Fruit fly (Drosophila melanogaster): ENCODE results near the gene CG5623.

CG5623 gene

DNA sequence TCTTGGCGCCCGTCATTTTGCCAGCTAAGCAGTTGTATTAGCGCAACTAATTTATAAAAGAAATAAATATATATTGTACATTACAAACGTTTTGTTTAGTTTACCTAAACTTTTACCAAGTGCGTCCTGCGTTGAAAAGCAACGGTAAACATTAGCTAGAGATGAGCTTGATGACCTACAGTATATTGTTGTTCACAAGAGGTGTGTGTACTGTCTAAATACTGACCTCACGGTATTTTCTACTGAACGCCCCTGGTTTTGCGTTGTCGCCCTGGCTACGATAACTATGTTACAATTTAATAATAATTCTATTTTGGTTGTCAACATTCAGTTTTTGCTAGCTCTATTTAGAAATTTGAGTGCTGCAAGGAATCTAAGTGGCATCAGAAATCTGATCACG is 25.2 kb upstream of the CG5623 start, which contains the start of gene Acyp2 (continued):
- no peak for TF ChIP-seq disco-r (GFP tag; optimal IDR thresholded peaks at IDR 0.05)
- TF ChIP-seq CG7372 (GFP tag; IDR thresholded peaks at IDR 0.05), result no peak
- peak; percentile 35 for TF ChIP-seq Sin3A (optimal IDR thresholded peaks at IDR 0.05)
- no peak for TF ChIP-seq Lpt (GFP tag; optimal IDR thresholded peaks at IDR 0.05)
- no peak for TF ChIP-seq gcm (GFP tag; optimal IDR thresholded peaks at IDR 0.05)

DNA sequence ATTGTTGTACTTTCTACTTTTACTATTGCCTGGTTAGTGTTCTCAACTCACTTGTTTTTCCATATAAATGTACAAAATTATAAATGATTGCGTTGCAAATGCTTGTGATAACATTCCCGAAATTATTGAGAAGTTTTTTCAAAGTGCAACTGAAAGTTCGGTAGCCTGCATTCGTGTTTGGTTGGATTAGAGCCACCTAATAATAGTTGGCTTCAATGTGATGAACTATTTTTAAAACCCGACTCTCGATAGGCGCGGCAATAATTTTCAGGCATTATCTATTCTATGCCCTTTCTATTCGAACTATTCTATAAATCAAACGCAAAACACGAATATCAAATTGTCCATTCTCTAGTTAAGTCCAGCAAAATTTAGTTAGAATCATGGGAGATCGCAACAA is 21.0 kb upstream of the CG5623 start, which contains the start of gene Uros2:
Uros2 (plus strand) TSS at position 301 of the 400 bp plus-strand sequence.
- TF ChIP-seq MTF-1 (GFP tag; optimal IDR thresholded peaks at IDR 0.05; ENCODE audit: borderline replicate concordance) (no peak), shn (GFP tag; optimal IDR thresholded peaks at IDR 0.05) (no peak), ERR (GFP tag; optimal IDR thresholded peaks at IDR 0.05) (no peak), Dll (GFP tag; IDR thresholded peaks at IDR 0.05; ENCODE audit: partially characterized antibody) (no peak), Ptx1 (GFP tag; IDR thresholded peaks at IDR 0.05) (no peak), Sox100B (GFP tag; optimal IDR thresholded peaks at IDR 0.05) (no peak), B-H1 (GFP tag; IDR thresholded peaks at IDR 0.05) (no peak), gsb-n (tag; optimal IDR thresholded peaks at IDR 0.05) (no peak), dmrt11E (tag; optimal IDR thresholded peaks at IDR 0.05) (no peak), ATbp (GFP tag; optimal IDR thresholded peaks at IDR 0.05) (no peak), CG10431 (GFP tag; optimal IDR thresholded peaks at IDR 0.05) (no peak), h (optimal IDR thresholded peaks at IDR 0.05) (no peak), CG8924 (tag; optimal IDR thresholded peaks at IDR 0.05) (no peak), CG16813 (GFP tag; IDR thresholded peaks at IDR 0.05; ENCODE audit: partially characterized antibody) (no peak), tx (GFP tag; optimal IDR thresholded peaks at IDR 0.05) (no peak)

DNA sequence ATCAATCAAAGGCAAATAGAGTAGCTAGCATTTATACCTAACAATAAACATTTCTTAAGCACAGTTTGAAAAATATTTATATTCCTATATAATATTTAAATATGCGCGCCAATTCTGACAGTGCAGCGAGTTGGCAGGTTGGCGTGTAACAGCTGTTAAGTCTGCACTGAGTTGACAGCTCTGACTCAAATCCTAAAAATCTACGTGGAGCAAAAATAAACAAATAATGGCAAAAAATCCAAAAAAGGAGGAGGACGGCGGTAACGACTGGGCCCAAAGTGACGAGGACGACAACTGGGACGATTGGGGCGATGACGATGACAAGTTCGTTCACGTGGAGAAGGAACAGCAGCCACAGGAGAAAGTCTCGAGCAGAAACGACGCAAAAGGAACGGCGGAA is 19.3 kb upstream of the CG5623 start, which contains the start of gene CG9590:
CG9590 (plus strand) TSS at position 166 of the 400 bp plus-strand sequence.
- TF ChIP-seq ssp (GFP tag; IDR thresholded peaks at IDR 0.05), result no peak
- no peak for TF ChIP-seq Eip74EF (GFP tag; optimal IDR thresholded peaks at IDR 0.05)
- no peak for TF ChIP-seq chn (GFP tag; optimal IDR thresholded peaks at IDR 0.05)
- no peak for TF ChIP-seq Fer2 (tag; optimal IDR thresholded peaks at IDR 0.05)
- TF ChIP-seq grn (GFP tag; optimal IDR thresholded peaks at IDR 0.05), result no peak
- peak; percentile 96 for TF ChIP-seq E2f2 (GFP tag; IDR thresholded peaks at IDR 0.05)
- no peak for TF ChIP-seq nmo (GFP tag; optimal IDR thresholded peaks at IDR 0.05)
- TF ChIP-seq Xbp1 (GFP tag; optimal IDR thresholded peaks at IDR 0.05), result peak; percentile 38
- TF ChIP-seq CG3407 (GFP tag; optimal IDR thresholded peaks at IDR 0.05), result no peak
- TF ChIP-seq trem (tag; optimal IDR thresholded peaks at IDR 0.05), result peak; percentile 99
- peak; percentile 89 for TF ChIP-seq Dp (GFP tag; optimal IDR thresholded peaks at IDR 0.05)
- no peak for TF ChIP-seq CG12299 (tag; optimal IDR thresholded peaks at IDR 0.05)
- TF ChIP-seq Bdp1 (GFP tag; optimal IDR thresholded peaks at IDR 0.05), result no peak
- peak; percentile 1 for TF ChIP-seq CG15514 (GFP tag; optimal IDR thresholded peaks at IDR 0.05)
- no peak for TF ChIP-seq CG1024 (GFP tag; IDR thresholded peaks at IDR 0.05)
- TF ChIP-seq CG30431 (GFP tag; optimal IDR thresholded peaks at IDR 0.05), result no peak
- TF ChIP-seq stwl (tag; optimal IDR thresholded peaks at IDR 0.05), result peak; percentile 43
- TF ChIP-seq CG12219 (GFP tag; optimal IDR thresholded peaks at IDR 0.05), result no peak
- no peak for TF ChIP-seq CG9215 (GFP tag; IDR thresholded peaks at IDR 0.05)
- no peak for TF ChIP-seq CG1647 (GFP tag; optimal IDR thresholded peaks at IDR 0.05)
- no peak for TF ChIP-seq stc (GFP tag; IDR thresholded peaks at IDR 0.05)
- peak; percentile 9; the same call in 1 of the 2 replicates for TF ChIP-seq amos (GFP tag; IDR thresholded peaks at IDR 0.05; ENCODE audit: partially characterized antibody)
- TF ChIP-seq sna (GFP tag; IDR thresholded peaks at IDR 0.05; ENCODE audit: partially characterized antibody), result 0 out of 2 replicates have a peak, but pooled peaks have one; percentile 46
- no peak for TF ChIP-seq crc (GFP tag; optimal IDR thresholded peaks at IDR 0.05)
- no peak for TF ChIP-seq disco-r (GFP tag; optimal IDR thresholded peaks at IDR 0.05)
- peak; percentile 8 for TF ChIP-seq BEAF-32 (GFP tag; optimal IDR thresholded peaks at IDR 0.05)
- TF ChIP-seq CG9727 (GFP tag; optimal IDR thresholded peaks at IDR 0.05), result no peak
- peak; percentile 87 for TF ChIP-seq MBD-R2 (GFP tag; IDR thresholded peaks at IDR 0.05)
- no peak for TF ChIP-seq seq (GFP tag; IDR thresholded peaks at IDR 0.05)
- no peak for TF ChIP-seq cad (GFP tag; optimal IDR thresholded peaks at IDR 0.05)
- TF ChIP-seq fru (optimal IDR thresholded peaks at IDR 0.05), result no peak

Data from whole organism, embryonic.